ENCODE assay signal across 1 fruit fly cellular context in the genomic region with DNA sequence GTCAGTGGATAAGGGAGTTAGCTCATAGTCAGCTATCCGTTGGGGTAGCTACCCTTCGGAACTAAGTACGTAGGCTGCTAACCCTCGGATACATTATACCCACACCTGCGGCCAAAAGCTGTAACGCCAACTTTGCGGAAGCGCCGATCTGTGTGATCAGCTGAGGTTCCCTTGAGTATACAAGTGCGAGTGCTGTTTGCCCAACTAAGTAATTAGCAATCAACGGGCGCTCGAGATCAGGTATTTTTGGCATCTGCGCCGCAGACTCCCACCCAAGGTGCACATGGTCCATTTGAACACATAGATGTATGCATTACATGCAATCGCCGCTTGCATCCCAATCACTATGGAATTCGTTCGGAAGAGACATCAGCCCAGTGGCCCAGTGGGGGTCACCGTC.
TF ChIP-seq lines count a peak whose summit lies in the region.

No protein-coding gene starts in this region.

TF ChIP-seq in whole organism, embryonic, 481 proteins besides CTCF, POLR2A, EP300 and RAD21 (continued from another document and continues in another):
- no peak for TF ChIP-seq CG16815 (GFP tag; optimal IDR thresholded peaks at IDR 0.05; lab: Kevin White, UChicago)
- TF ChIP-seq ash1 (GFP tag; optimal IDR thresholded peaks at IDR 0.05; lab: Kevin White, UChicago) = peak; percentile 87
- no peak for TF ChIP-seq CG3065 (GFP tag; optimal IDR thresholded peaks at IDR 0.05; lab: Kevin White, UChicago)
- no peak for TF ChIP-seq dati (GFP tag; IDR thresholded peaks at IDR 0.05; lab: Robert Waterston, UW)
- TF ChIP-seq CG8359 (GFP tag; optimal IDR thresholded peaks at IDR 0.05; lab: Kevin White, UChicago; ENCODE audit: borderline replicate concordance) = no peak
- TF ChIP-seq tll (GFP tag; optimal IDR thresholded peaks at IDR 0.05; lab: Kevin White, UChicago) = no peak
- TF ChIP-seq salm (tag; optimal IDR thresholded peaks at IDR 0.05; lab: Kevin White, UChicago) = no peak
- no peak for TF ChIP-seq kni (GFP tag; optimal IDR thresholded peaks at IDR 0.05; lab: Kevin White, UChicago)
- TF ChIP-seq sc (optimal IDR thresholded peaks at IDR 0.05; lab: Kevin White, UChicago) = no peak
- no peak for TF ChIP-seq sc (GFP tag; optimal IDR thresholded peaks at IDR 0.05; lab: Kevin White, UChicago)
- TF ChIP-seq Bteb2 (GFP tag; optimal IDR thresholded peaks at IDR 0.05; lab: Kevin White, UChicago) = peak; percentile 79
- TF ChIP-seq CG3838 (GFP tag; optimal IDR thresholded peaks at IDR 0.05; lab: Kevin White, UChicago) = peak; percentile 42
- TF ChIP-seq Ravus (GFP tag; IDR thresholded peaks at IDR 0.05; lab: Robert Waterston, UW) = no peak; the same call in 1 of the 2 replicates
- TF ChIP-seq kay (GFP tag; optimal IDR thresholded peaks at IDR 0.05; lab: Kevin White, UChicago) = peak; percentile 10
- TF ChIP-seq bbx (GFP tag; IDR thresholded peaks at IDR 0.05; lab: Robert Waterston, UW; ENCODE audit: partially characterized antibody) = no peak
- peak; percentile 57 for TF ChIP-seq CG9727 (GFP tag; optimal IDR thresholded peaks at IDR 0.05; lab: Kevin White, UChicago)
- no peak for TF ChIP-seq CG8388 (GFP tag; optimal IDR thresholded peaks at IDR 0.05; lab: Kevin White, UChicago)
- TF ChIP-seq crc (GFP tag; optimal IDR thresholded peaks at IDR 0.05; lab: Kevin White, UChicago) = peak; percentile 50
- peak; percentile 11 for TF ChIP-seq HLH54F (GFP tag; optimal IDR thresholded peaks at IDR 0.05; lab: Kevin White, UChicago)
- TF ChIP-seq ac (GFP tag; optimal IDR thresholded peaks at IDR 0.05; lab: Kevin White, UChicago) = no peak
- no peak for TF ChIP-seq CG34224 (GFP tag; IDR thresholded peaks at IDR 0.05; lab: Robert Waterston, UW; ENCODE audit: partially characterized antibody)
- peak; percentile 35 for TF ChIP-seq Nf-YC (tag; optimal IDR thresholded peaks at IDR 0.05; lab: Kevin White, UChicago)
- TF ChIP-seq fd96Cb (tag; optimal IDR thresholded peaks at IDR 0.05; lab: Kevin White, UChicago) = no peak
- peak; percentile 84 for TF ChIP-seq CG12071 (GFP tag; optimal IDR thresholded peaks at IDR 0.05; lab: Kevin White, UChicago)
- TF ChIP-seq Poxn (GFP tag; IDR thresholded peaks at IDR 0.05; lab: Robert Waterston, UW) = no peak
- TF ChIP-seq NC2α (GFP tag; optimal IDR thresholded peaks at IDR 0.05; lab: Kevin White, UChicago) = peak; percentile 34
- no peak for TF ChIP-seq CG12391 (tag; optimal IDR thresholded peaks at IDR 0.05; lab: Kevin White, UChicago)
- peak; percentile 75 for TF ChIP-seq wek (GFP tag; optimal IDR thresholded peaks at IDR 0.05; lab: Kevin White, UChicago)
- TF ChIP-seq Pdp1 (GFP tag; optimal IDR thresholded peaks at IDR 0.05; lab: Kevin White, UChicago) = peak in 1 of 2 experiments; percentile 31
- TF ChIP-seq CG12219 (GFP tag; optimal IDR thresholded peaks at IDR 0.05; lab: Kevin White, UChicago) = peak; percentile 47
- TF ChIP-seq Awh (GFP tag; IDR thresholded peaks at IDR 0.05; lab: Robert Waterston, UW) = peak; percentile 79
- no peak for TF ChIP-seq cad (GFP tag; optimal IDR thresholded peaks at IDR 0.05; lab: Kevin White, UChicago)
- peak; percentile 6 for TF ChIP-seq CG12155 (GFP tag; optimal IDR thresholded peaks at IDR 0.05; lab: Kevin White, UChicago)
- peak; percentile 23; the same call in 1 of the 2 replicates for TF ChIP-seq CG6689 (GFP tag; IDR thresholded peaks at IDR 0.05; lab: Robert Waterston, UW)
- peak; percentile 51; the same call in 1 of the 2 replicates for TF ChIP-seq CG5953 (GFP tag; IDR thresholded peaks at IDR 0.05; lab: Robert Waterston, UW)
- no peak for TF ChIP-seq Stat92E (GFP tag; optimal IDR thresholded peaks at IDR 0.05; lab: Kevin White, UChicago)
- peak; percentile 89 for TF ChIP-seq Hand (GFP tag; optimal IDR thresholded peaks at IDR 0.05; lab: Kevin White, UChicago)
- no peak for TF ChIP-seq CG14667 (GFP tag; IDR thresholded peaks at IDR 0.05; lab: Robert Waterston, UW)
- TF ChIP-seq Side (GFP tag; optimal IDR thresholded peaks at IDR 0.05; lab: Kevin White, UChicago) = peak; percentile 60
- peak; percentile 56 for TF ChIP-seq slou (GFP tag; optimal IDR thresholded peaks at IDR 0.05; lab: Kevin White, UChicago)
- TF ChIP-seq dmrt99B (tag; optimal IDR thresholded peaks at IDR 0.05; lab: Kevin White, UChicago) = peak; percentile 26
- peak; percentile 85 for TF ChIP-seq sob (GFP tag; IDR thresholded peaks at IDR 0.05; lab: Robert Waterston, UW)
- TF ChIP-seq CG6813 (GFP tag; optimal IDR thresholded peaks at IDR 0.05; lab: Kevin White, UChicago) = peak; percentile 92
- TF ChIP-seq sens (GFP tag; lab: Kevin White, UChicago) = peak; percentile 88
- no peak for TF ChIP-seq chinmo (GFP tag; IDR thresholded peaks at IDR 0.05; lab: Robert Waterston, UW; ENCODE audit: partially characterized antibody)
- TF ChIP-seq Med (GFP tag; lab: Kevin White, UChicago) = peak; percentile 94
- no peak for TF ChIP-seq Kr (GFP tag; optimal IDR thresholded peaks at IDR 0.05; lab: Kevin White, UChicago)
- peak; percentile 45 for TF ChIP-seq CG10654 (GFP tag; optimal IDR thresholded peaks at IDR 0.05; lab: Kevin White, UChicago)
- peak; percentile 38; the same call in 1 of the 3 replicates for TF ChIP-seq B-H1 (GFP tag; IDR thresholded peaks at IDR 0.05; lab: Robert Waterston, UW)
- TF ChIP-seq ems (GFP tag; optimal IDR thresholded peaks at IDR 0.05; lab: Kevin White, UChicago) = peak; percentile 31
- no peak for TF ChIP-seq twi (tag; optimal IDR thresholded peaks at IDR 0.05; lab: Kevin White, UChicago)
- peak; percentile 62 for TF ChIP-seq toy (GFP tag; IDR thresholded peaks at IDR 0.05; lab: Robert Waterston, UW)
- TF ChIP-seq CG11456 (GFP tag; IDR thresholded peaks at IDR 0.05; lab: Robert Waterston, UW) = peak; percentile 81
- peak; percentile 89; the same call in 2 of the 3 replicates for TF ChIP-seq Dbx (GFP tag; IDR thresholded peaks at IDR 0.05; lab: Robert Waterston, UW)
- no peak for TF ChIP-seq unc-4 (GFP tag; IDR thresholded peaks at IDR 0.05; lab: Robert Waterston, UW; ENCODE audit: partially characterized antibody)
- peak; percentile 84 for TF ChIP-seq eyg (GFP tag; optimal IDR thresholded peaks at IDR 0.05; lab: Kevin White, UChicago)
- peak; percentile 85 for TF ChIP-seq tup (GFP tag; optimal IDR thresholded peaks at IDR 0.05; lab: Kevin White, UChicago)
- no peak for TF ChIP-seq CG2202 (tag; optimal IDR thresholded peaks at IDR 0.05; lab: Kevin White, UChicago)
- TF ChIP-seq CG3407 (GFP tag; optimal IDR thresholded peaks at IDR 0.05; lab: Kevin White, UChicago) = peak; percentile 9
- peak; percentile 56 for TF ChIP-seq CG17385 (GFP tag; optimal IDR thresholded peaks at IDR 0.05; lab: Kevin White, UChicago)
- peak; percentile 30 for TF ChIP-seq CG11504 (tag; optimal IDR thresholded peaks at IDR 0.05; lab: Kevin White, UChicago)
- TF ChIP-seq cg (GFP tag; optimal IDR thresholded peaks at IDR 0.05; lab: Kevin White, UChicago) = no peak
- TF ChIP-seq peb (GFP tag; IDR thresholded peaks at IDR 0.05; lab: Robert Waterston, UW) = no peak
- no peak for TF ChIP-seq jing (GFP tag; optimal IDR thresholded peaks at IDR 0.05; lab: Kevin White, UChicago)
- TF ChIP-seq CG8765 (GFP tag; IDR thresholded peaks at IDR 0.05; lab: Robert Waterston, UW) = no peak
- peak; percentile 77 for TF ChIP-seq CG12659 (GFP tag; optimal IDR thresholded peaks at IDR 0.05; lab: Kevin White, UChicago)
- no peak for TF ChIP-seq Scr (GFP tag; IDR thresholded peaks at IDR 0.05; lab: Robert Waterston, UW; ENCODE audit: partially characterized antibody)
- TF ChIP-seq CG8290 (GFP tag; optimal IDR thresholded peaks at IDR 0.05; lab: Kevin White, UChicago) = no peak
- peak in 1 of 2 experiments; percentile 96 for TF ChIP-seq CG8290 (tag; optimal IDR thresholded peaks at IDR 0.05; lab: Kevin White, UChicago)
- peak; percentile 87; the same call in 2 of the 3 replicates for TF ChIP-seq so (GFP tag; IDR thresholded peaks at IDR 0.05; lab: Robert Waterston, UW)
- no peak for TF ChIP-seq eve (GFP tag; optimal IDR thresholded peaks at IDR 0.05; lab: Kevin White, UChicago)
- TF ChIP-seq grau (tag; optimal IDR thresholded peaks at IDR 0.05; lab: Kevin White, UChicago) = peak; percentile 30
- no peak for TF ChIP-seq Hr78 (GFP tag; optimal IDR thresholded peaks at IDR 0.05; lab: Kevin White, UChicago)
- TF ChIP-seq Hsf (GFP tag; optimal IDR thresholded peaks at IDR 0.05; lab: Kevin White, UChicago) = no peak
- peak; percentile 51 for TF ChIP-seq Fer2 (tag; optimal IDR thresholded peaks at IDR 0.05; lab: Kevin White, UChicago)
- TF ChIP-seq Opbp (GFP tag; IDR thresholded peaks at IDR 0.05; lab: Robert Waterston, UW; ENCODE audit: partially characterized antibody) = no peak
- no peak for TF ChIP-seq emc (GFP tag; optimal IDR thresholded peaks at IDR 0.05; lab: Kevin White, UChicago)
- TF ChIP-seq MBD-R2 (GFP tag; IDR thresholded peaks at IDR 0.05; lab: Robert Waterston, UW) = peak; percentile 54; the same call in 1 of the 2 replicates
- no peak for TF ChIP-seq fd64A (GFP tag; optimal IDR thresholded peaks at IDR 0.05; lab: Kevin White, UChicago)
- no peak for TF ChIP-seq br (optimal IDR thresholded peaks at IDR 0.05; lab: Kevin White, UChicago)
- no peak for TF ChIP-seq esg (GFP tag; conservative IDR thresholded peaks at IDR 0.05; lab: Robert Waterston, UW)
- TF ChIP-seq cas (GFP tag; IDR thresholded peaks at IDR 0.05; lab: Robert Waterston, UW) = peak; percentile 66; the same call in 1 of the 2 replicates
- no peak for TF ChIP-seq mld (GFP tag; IDR thresholded peaks at IDR 0.05; lab: Robert Waterston, UW; ENCODE audit: partially characterized antibody)
- TF ChIP-seq Gsc (GFP tag; IDR thresholded peaks at IDR 0.05; lab: Robert Waterston, UW) = no peak
- TF ChIP-seq psq (GFP tag; optimal IDR thresholded peaks at IDR 0.05; lab: Kevin White, UChicago) = peak; percentile 6
- TF ChIP-seq bsh (GFP tag; optimal IDR thresholded peaks at IDR 0.05; lab: Kevin White, UChicago) = no peak
- no peak for TF ChIP-seq HLH4C (GFP tag; IDR thresholded peaks at IDR 0.05; lab: Robert Waterston, UW; ENCODE audit: partially characterized antibody)
- TF ChIP-seq Blimp-1 (GFP tag; optimal IDR thresholded peaks at IDR 0.05; lab: Kevin White, UChicago) = no peak
- TF ChIP-seq CG13624 (GFP tag; optimal IDR thresholded peaks at IDR 0.05; lab: Kevin White, UChicago) = peak; percentile 57
- peak; percentile 56 for TF ChIP-seq mam (GFP tag; optimal IDR thresholded peaks at IDR 0.05; lab: Kevin White, UChicago)
- peak; percentile 72; the same call in 1 of the 2 replicates for TF ChIP-seq Adf1 (GFP tag; IDR thresholded peaks at IDR 0.05; lab: Robert Waterston, UW)
- no peak for TF ChIP-seq chn (GFP tag; optimal IDR thresholded peaks at IDR 0.05; lab: Kevin White, UChicago)
- peak; percentile 69 for TF ChIP-seq ERR (GFP tag; optimal IDR thresholded peaks at IDR 0.05; lab: Kevin White, UChicago)
- TF ChIP-seq sima (GFP tag; optimal IDR thresholded peaks at IDR 0.05; lab: Kevin White, UChicago) = peak; percentile 32
- TF ChIP-seq slbo (GFP tag; IDR thresholded peaks at IDR 0.05; lab: Robert Waterston, UW) = peak; percentile 40
- TF ChIP-seq YL-1 (GFP tag; optimal IDR thresholded peaks at IDR 0.05; lab: Kevin White, UChicago) = peak; percentile 36
- TF ChIP-seq Xrp1 (GFP tag; IDR thresholded peaks at IDR 0.05; lab: Robert Waterston, UW) = no peak
- TF ChIP-seq CG16779 (GFP tag; IDR thresholded peaks at IDR 0.05; lab: Robert Waterston, UW) = peak; percentile 65; the same call in 1 of the 2 replicates
- no peak for TF ChIP-seq CG10979 (tag; optimal IDR thresholded peaks at IDR 0.05; lab: Kevin White, UChicago)
- no peak for TF ChIP-seq usp (GFP tag; optimal IDR thresholded peaks at IDR 0.05; lab: Kevin White, UChicago)
- peak; percentile 32; the same call in 1 of the 2 replicates for TF ChIP-seq klu (GFP tag; IDR thresholded peaks at IDR 0.05; lab: Robert Waterston, UW)
- TF ChIP-seq Fer3 (tag; optimal IDR thresholded peaks at IDR 0.05; lab: Kevin White, UChicago) = peak; percentile 78
- peak; percentile 8 to 73 for TF ChIP-seq Hr51 (GFP tag; optimal IDR thresholded peaks at IDR 0.05; lab: Kevin White, UChicago)
- TF ChIP-seq al (GFP tag; IDR thresholded peaks at IDR 0.05; lab: Robert Waterston, UW) = no peak
- TF ChIP-seq CG9609 (GFP tag; optimal IDR thresholded peaks at IDR 0.05; lab: Kevin White, UChicago) = no peak
- TF ChIP-seq CG7963 (GFP tag; IDR thresholded peaks at IDR 0.05; lab: Robert Waterston, UW; ENCODE audit: partially characterized antibody) = no peak
- TF ChIP-seq CG6854 (GFP tag; optimal IDR thresholded peaks at IDR 0.05; lab: Kevin White, UChicago) = peak; percentile 89
- peak; percentile 81 for TF ChIP-seq her (GFP tag; optimal IDR thresholded peaks at IDR 0.05; lab: Kevin White, UChicago)
- no peak for TF ChIP-seq CG6654 (GFP tag; optimal IDR thresholded peaks at IDR 0.05; lab: Kevin White, UChicago)
- TF ChIP-seq Antp (GFP tag; optimal IDR thresholded peaks at IDR 0.05; lab: Kevin White, UChicago) = peak; percentile 46
- TF ChIP-seq CG7786 (GFP tag; optimal IDR thresholded peaks at IDR 0.05; lab: Kevin White, UChicago) = peak; percentile 23
- no peak for TF ChIP-seq CG14860 (GFP tag; IDR thresholded peaks at IDR 0.05; lab: Robert Waterston, UW; ENCODE audit: partially characterized antibody)
- no peak for TF ChIP-seq CG9437 (GFP tag; optimal IDR thresholded peaks at IDR 0.05; lab: Kevin White, UChicago)
- peak; percentile 14 for TF ChIP-seq Sox102F (GFP tag; optimal IDR thresholded peaks at IDR 0.05; lab: Kevin White, UChicago)
- TF ChIP-seq pb (GFP tag; optimal IDR thresholded peaks at IDR 0.05; lab: Kevin White, UChicago) = peak; percentile 57
- TF ChIP-seq CG18599 (GFP tag; optimal IDR thresholded peaks at IDR 0.05; lab: Kevin White, UChicago) = peak; percentile 96
- peak; percentile 12 for TF ChIP-seq Ets97D (GFP tag; optimal IDR thresholded peaks at IDR 0.05; lab: Kevin White, UChicago)
- peak; percentile 43; the same call in 1 of the 2 replicates for TF ChIP-seq dimm (GFP tag; IDR thresholded peaks at IDR 0.05; lab: Robert Waterston, UW)
- TF ChIP-seq TFAM (GFP tag; optimal IDR thresholded peaks at IDR 0.05; lab: Kevin White, UChicago) = no peak
- peak; percentile 41 for TF ChIP-seq CG8089 (GFP tag; optimal IDR thresholded peaks at IDR 0.05; lab: Kevin White, UChicago)
- peak; percentile 74 for TF ChIP-seq Nf-YA (GFP tag; IDR thresholded peaks at IDR 0.05; lab: Robert Waterston, UW)
- TF ChIP-seq maf-S (GFP tag; optimal IDR thresholded peaks at IDR 0.05; lab: Kevin White, UChicago) = peak; percentile 54
- TF ChIP-seq CG18011 (GFP tag; optimal IDR thresholded peaks at IDR 0.05; lab: Kevin White, UChicago) = peak; percentile 43
- no peak for TF ChIP-seq ato (GFP tag; IDR thresholded peaks at IDR 0.05; lab: Robert Waterston, UW; ENCODE audit: partially characterized antibody)
- TF ChIP-seq CG2875 (GFP tag; optimal IDR thresholded peaks at IDR 0.05; lab: Kevin White, UChicago) = peak; percentile 52
- TF ChIP-seq nmo (GFP tag; optimal IDR thresholded peaks at IDR 0.05; lab: Kevin White, UChicago) = no peak
